Worm (Caenorhabditis elegans) whole organism, L4 larva: Measurements from ENCODE around the gene kqt-2.

ENCODE experiments used
- ceh-82 ChIP-seq: sonication (generic microtip); optimal IDR thresholded peaks from 2 replicates; lab custom pipeline; 2017; ENCODE audit warnings: missing biosample characterization, missing genetic modification characterization
- skn-1 ChIP-seq: fragments of 150-350 bp; optimal IDR thresholded peaks from 2 replicates; lab custom pipeline; 2014; ENCODE audit warnings: missing biosample characterization, missing genetic modification characterization
- snpc-4 ChIP-seq: fragments of 150-350 bp; optimal IDR thresholded peaks from 2 replicates; lab custom pipeline; 2014; ENCODE audit warnings: missing biosample characterization, missing genetic modification characterization

ce11 chrX:8276333-8276732 is 30.2 kb upstream of the kqt-2 start:
- no peak for TF ChIP-seq skn-1 (tag; lab: Kevin White, UChicago)
- no peak for TF ChIP-seq ceh-82 (tag; lab: Kevin White, UChicago)
- no peak for TF ChIP-seq snpc-4 (tag; lab: Kevin White, UChicago)
